Worm (Caenorhabditis elegans): ENCODE measurements around the gene phf-31.
A peak's percentile ranks its signal among the peaks of the same experiment; 100 is the strongest.

Gene phf-31

ce11 chrX:10694248-10694647, 12.4 kb downstream of the phf-31 start:
- TF ChIP-seq him-1 (tag; optimal IDR thresholded peaks at IDR 0.05) (no peak), W03F9.2 (tag; optimal IDR thresholded peaks at IDR 0.05) (no peak), dao-5 (tag; optimal IDR thresholded peaks at IDR 0.05) (no peak)

ce11 chrX:10694933-10695332, 13.1 kb downstream of the phf-31 start, which contains the start of gene plpp-1.3:
Gene plpp-1.3 (plus strand): TSS chrX:10695312.
- no peak for TF ChIP-seq W03F9.2 (tag; optimal IDR thresholded peaks at IDR 0.05)
- TF ChIP-seq dao-5 (tag; optimal IDR thresholded peaks at IDR 0.05) = no peak
- TF ChIP-seq him-1 (tag; optimal IDR thresholded peaks at IDR 0.05) = no peak

- TF ChIP-seq dao-5 (tag; optimal IDR thresholded peaks at IDR 0.05) = no peak
- TF ChIP-seq him-1 (tag; optimal IDR thresholded peaks at IDR 0.05) = no peak
- TF ChIP-seq W03F9.2 (tag; optimal IDR thresholded peaks at IDR 0.05) = no peak
Observed at ce11 chrX:10704329-10704728, 22.5 kb downstream of the phf-31 start.

ce11 chrX:10711769-10712168, 30.0 kb downstream of the phf-31 start, which contains the start of gene rhgf-1:
Gene rhgf-1 (minus strand): TSS chrX:10711869.
- no peak for TF ChIP-seq dao-5 (tag; optimal IDR thresholded peaks at IDR 0.05)
- no peak for TF ChIP-seq him-1 (tag; optimal IDR thresholded peaks at IDR 0.05)
- no peak for TF ChIP-seq W03F9.2 (tag; optimal IDR thresholded peaks at IDR 0.05)

ce11 chrX:10717019-10717418, 35.2 kb downstream of the phf-31 start, which contains the start of gene T01C1.4:
Gene T01C1.4 (minus strand): TSS chrX:10717119.
- TF ChIP-seq dao-5 (tag; optimal IDR thresholded peaks at IDR 0.05) = no peak
- TF ChIP-seq him-1 (tag; optimal IDR thresholded peaks at IDR 0.05) = no peak
- no peak for TF ChIP-seq W03F9.2 (tag; optimal IDR thresholded peaks at IDR 0.05)

- TF ChIP-seq him-1 (tag; optimal IDR thresholded peaks at IDR 0.05) (no peak), W03F9.2 (tag; optimal IDR thresholded peaks at IDR 0.05) (no peak), dao-5 (tag; optimal IDR thresholded peaks at IDR 0.05) (no peak)
Observed at ce11 chrX:10721954-10722353, 40.2 kb downstream of the phf-31 start, which contains the start of gene mbr-1. Gene mbr-1 (minus strand): TSS chrX:10722054.

- TF ChIP-seq dao-5 (tag; optimal IDR thresholded peaks at IDR 0.05) = no peak
Observed at ce11 chrX:10727696-10728095, 45.9 kb downstream of the phf-31 start.

- TF ChIP-seq W03F9.2 (tag; optimal IDR thresholded peaks at IDR 0.05) (peak; percentile 13), him-1 (tag; optimal IDR thresholded peaks at IDR 0.05) (no peak), dao-5 (tag; optimal IDR thresholded peaks at IDR 0.05) (no peak)
Observed at ce11 chrX:10731837-10732236, 50.0 kb downstream of the phf-31 start.
